Worm (Caenorhabditis elegans) whole organism, late embryonic: ENCODE data around the gene dyf-6.
A peak's percentile ranks its signal among the peaks of the same experiment; 100 is the strongest.

ENCODE experiments used
- C08G9.2 ChIP-seq: sonication (generic microtip); optimal IDR thresholded peaks from 2 replicates; lab custom pipeline; 2016; ENCODE audit warnings: mild to moderate bottlenecking, missing genetic modification characterization, moderate library complexity, missing compliant biosample characterization
- F13H6.1 ChIP-seq: sonication (generic microtip); optimal IDR thresholded peaks from 2 replicates; lab custom pipeline; 2016; ENCODE audit warnings: missing genetic modification characterization, missing compliant biosample characterization
- K02D7.2 ChIP-seq: sonication (generic microtip); optimal IDR thresholded peaks from 2 replicates; lab custom pipeline; 2017; ENCODE audit warnings: mild to moderate bottlenecking, missing genetic modification characterization, missing compliant biosample characterization
- K09A11.1 ChIP-seq: sonication (generic microtip); optimal IDR thresholded peaks from 2 replicates; lab custom pipeline; 2017; ENCODE audit warnings: antibody characterized with exemption, mild to moderate bottlenecking, missing genetic modification characterization, missing compliant biosample characterization; ENCODE audit not compliant: insufficient read depth
- T23F11.4 ChIP-seq: fragments of 200-800 bp; sonication (Bioruptor generic); optimal IDR thresholded peaks from 2 replicates; lab custom pipeline; 2018; ENCODE audit warnings: mild to moderate bottlenecking, missing genetic modification characterization, missing compliant biosample characterization
- ahr-1 ChIP-seq: sonication (generic microtip); optimal IDR thresholded peaks from 2 replicates; lab custom pipeline; 2016; ENCODE audit warnings: missing genetic modification characterization, missing compliant biosample characterization
- ama-1 ChIP-seq: fragments of 150-350 bp; optimal IDR thresholded peaks from 2 replicates; lab custom pipeline; 2014
- ceh-14 ChIP-seq: sonication (generic microtip); optimal IDR thresholded peaks from 2 replicates; lab custom pipeline; 2016; ENCODE audit warnings: missing genotype, missing genetic modification characterization, missing compliant biosample characterization
- ceh-18 ChIP-seq: sonication (generic microtip); optimal IDR thresholded peaks from 2 replicates; lab custom pipeline; 2016; ENCODE audit warnings: missing genetic modification characterization, missing compliant biosample characterization
- ceh-2 ChIP-seq: sonication (generic microtip); optimal IDR thresholded peaks from 2 replicates; lab custom pipeline; 2016; ENCODE audit warnings: missing genotype, missing genetic modification characterization, missing compliant biosample characterization
- ceh-31 ChIP-seq: sonication (generic microtip); optimal IDR thresholded peaks from 2 replicates; lab custom pipeline; 2016; ENCODE audit warnings: missing genetic modification characterization, missing compliant biosample characterization
- ceh-45 ChIP-seq: fragments of 200-800 bp; sonication (Bioruptor generic); IDR thresholded peaks from 2 replicates; pipeline ENCODE4 v1.3.6; 2022; ENCODE audit warnings: missing genetic modification reagents, missing genetic modification characterization, missing compliant biosample characterization
- ceh-6 ChIP-seq: fragments of 200-800 bp; sonication (Bioruptor generic); optimal IDR thresholded peaks from 2 replicates; lab custom pipeline; 2018; ENCODE audit warnings: mild to moderate bottlenecking, missing genetic modification characterization, missing compliant biosample characterization
- ceh-9 ChIP-seq: sonication (generic microtip); optimal IDR thresholded peaks from 2 replicates; lab custom pipeline; 2016; ENCODE audit warnings: mild to moderate bottlenecking, missing genetic modification characterization, inconsistent platforms, missing compliant biosample characterization
- che-1 ChIP-seq: sonication (generic microtip); optimal IDR thresholded peaks from 2 replicates; lab custom pipeline; 2016; ENCODE audit warnings: mild to moderate bottlenecking, missing genetic modification characterization, missing compliant biosample characterization
- dmd-4 ChIP-seq: sonication (generic microtip); optimal IDR thresholded peaks from 2 replicates; lab custom pipeline; 2016; ENCODE audit warnings: borderline replicate concordance, missing genetic modification characterization, missing compliant biosample characterization
- elt-2 ChIP-seq: sonication (generic microtip); optimal IDR thresholded peaks from 2 replicates; lab custom pipeline; 2016; ENCODE audit warnings: missing genetic modification reagents, missing genetic modification characterization, missing compliant biosample characterization
- elt-4 ChIP-seq: sonication (generic microtip); optimal IDR thresholded peaks from 2 replicates; lab custom pipeline; 2016; ENCODE audit warnings: missing genetic modification characterization, missing compliant biosample characterization
- ets-4 ChIP-seq: sonication (generic microtip); optimal IDR thresholded peaks from 2 replicates; lab custom pipeline; 2016; ENCODE audit warnings: missing genetic modification characterization, missing compliant biosample characterization
- eyg-1 ChIP-seq: sonication (generic microtip); optimal IDR thresholded peaks from 2 replicates; lab custom pipeline; 2016; ENCODE audit warnings: missing genotype, missing genetic modification characterization, missing compliant biosample characterization
- fkh-10 ChIP-seq: fragments of 150-350 bp; optimal IDR thresholded peaks from 2 replicates; lab custom pipeline; 2014; ENCODE audit warnings: missing biosample characterization, missing genetic modification reagents, missing genetic modification characterization
- fkh-6 ChIP-seq: sonication (generic microtip); optimal IDR thresholded peaks from 2 replicates; lab custom pipeline; 2016; ENCODE audit warnings: missing genetic modification characterization, missing compliant biosample characterization
- gmeb-2 ChIP-seq: sonication (generic microtip); optimal IDR thresholded peaks from 2 replicates; lab custom pipeline; 2016; ENCODE audit warnings: missing genetic modification characterization, inconsistent platforms, missing compliant biosample characterization
- hlh-13 ChIP-seq: fragments of 200-800 bp; sonication (Bioruptor generic); optimal IDR thresholded peaks from 2 replicates; lab custom pipeline; 2018; ENCODE audit warnings: mild to moderate bottlenecking, missing genetic modification characterization, missing compliant biosample characterization
- hlh-15 ChIP-seq: sonication (generic microtip); optimal IDR thresholded peaks from 2 replicates; lab custom pipeline; 2016; ENCODE audit warnings: missing genetic modification characterization, missing compliant biosample characterization
- hlh-30 ChIP-seq: sonication (generic microtip); optimal IDR thresholded peaks from 2 replicates; lab custom pipeline; 2017; ENCODE audit warnings: antibody characterized with exemption, missing genetic modification characterization, missing compliant biosample characterization; ENCODE audit not compliant: insufficient read depth
- hlh-6 ChIP-seq: sonication (generic microtip); optimal IDR thresholded peaks from 2 replicates; lab custom pipeline; 2016; ENCODE audit warnings: missing genotype, missing genetic modification characterization, missing compliant biosample characterization
- lim-6 ChIP-seq: sonication (generic microtip); optimal IDR thresholded peaks from 2 replicates; lab custom pipeline; 2016; ENCODE audit warnings: missing genetic modification characterization, missing compliant biosample characterization
- lin-11 ChIP-seq: fragments of 200-800 bp; sonication (Bioruptor generic); optimal IDR thresholded peaks from 2 replicates; lab custom pipeline; 2018; ENCODE audit warnings: mild to moderate bottlenecking, missing genetic modification characterization, missing compliant biosample characterization
- mec-3 ChIP-seq: sonication (generic microtip); optimal IDR thresholded peaks from 2 replicates; lab custom pipeline; 2016; ENCODE audit warnings: borderline replicate concordance, missing genetic modification characterization, missing compliant biosample characterization
- nfya-1 ChIP-seq: sonication (generic microtip); optimal IDR thresholded peaks from 2 replicates; lab custom pipeline; 2017; ENCODE audit warnings: missing genetic modification characterization, mild to moderate bottlenecking, missing compliant biosample characterization, antibody characterized with exemption, moderate library complexity
- nhr-232 ChIP-seq: sonication (generic microtip); optimal IDR thresholded peaks from 2 replicates; lab custom pipeline; 2016; ENCODE audit warnings: missing genetic modification characterization, missing compliant biosample characterization
- odd-2 ChIP-seq: sonication (generic microtip); optimal IDR thresholded peaks from 2 replicates; lab custom pipeline; 2017; ENCODE audit warnings: antibody characterized with exemption, mild to moderate bottlenecking, missing genetic modification characterization, missing compliant biosample characterization
- pha-2 ChIP-seq: sonication (generic microtip); optimal IDR thresholded peaks from 2 replicates; lab custom pipeline; 2017; ENCODE audit warnings: mild to moderate bottlenecking, missing genetic modification characterization, missing compliant biosample characterization
- pqm-1 ChIP-seq: sonication (generic microtip); optimal IDR thresholded peaks from 2 replicates; lab custom pipeline; 2016; ENCODE audit warnings: missing genetic modification characterization, missing compliant biosample characterization
- pros-1 ChIP-seq: fragments of 150-350 bp; optimal IDR thresholded peaks from 2 replicates; lab custom pipeline; 2014; ENCODE audit warnings: missing biosample characterization, missing genetic modification reagents, missing genetic modification characterization
- rnt-1 ChIP-seq: sonication (generic microtip); optimal IDR thresholded peaks from 2 replicates; lab custom pipeline; 2016; ENCODE audit warnings: missing genetic modification characterization, missing compliant biosample characterization
- sdc-2 ChIP-seq: sonication (generic microtip); optimal IDR thresholded peaks from 2 replicates; lab custom pipeline; 2016; ENCODE audit warnings: missing genotype, missing genetic modification characterization, missing compliant biosample characterization
- sox-2 ChIP-seq: fragments of 200-800 bp; sonication (Bioruptor generic); IDR thresholded peaks from 2 replicates; pipeline ENCODE4 v1.3.6; 2022; ENCODE audit warnings: missing genetic modification reagents, missing genetic modification characterization, missing compliant biosample characterization
- syd-9 ChIP-seq: sonication (generic microtip); optimal IDR thresholded peaks from 2 replicates; lab custom pipeline; 2016; ENCODE audit warnings: mild to moderate bottlenecking, missing genetic modification characterization, moderate library complexity, missing compliant biosample characterization
- tbx-2 ChIP-seq: sonication (generic microtip); optimal IDR thresholded peaks from 2 replicates; lab custom pipeline; 2016; ENCODE audit warnings: missing genetic modification characterization, missing compliant biosample characterization
- tbx-7 ChIP-seq: sonication (generic microtip); optimal IDR thresholded peaks from 2 replicates; lab custom pipeline; 2016; ENCODE audit warnings: missing genotype, missing genetic modification characterization, missing compliant biosample characterization
- ttx-3 ChIP-seq: sonication (generic microtip); optimal IDR thresholded peaks from 2 replicates; lab custom pipeline; 2016; ENCODE audit warnings: missing genetic modification reagents, missing genetic modification characterization, missing compliant biosample characterization
- unc-55 ChIP-seq: sonication (generic microtip); optimal IDR thresholded peaks from 2 replicates; lab custom pipeline; 2017; ENCODE audit warnings: missing biosample characterization, missing genetic modification reagents, missing genetic modification characterization
- ztf-16 ChIP-seq: sonication (generic microtip); optimal IDR thresholded peaks from 2 replicates; lab custom pipeline; 2017; ENCODE audit warnings: missing genetic modification characterization, missing compliant biosample characterization

The dyf-6 gene

ce11 chrX:10391174-10391573 is 4.9 kb upstream of the dyf-6 start:
- TF ChIP-seq lim-6 (tag; lab: Kevin White, UChicago) (no peak), nfya-1 (tag; lab: Kevin White, UChicago) (peak; percentile 34), hlh-30 (no peak), sdc-2 (peak; percentile 14), hlh-6 (tag; lab: Kevin White, UChicago) (no peak), ceh-2 (tag; lab: Kevin White, UChicago) (no peak), unc-55 (GFP tag; lab: Kevin White, UChicago) (peak; percentile 10), odd-2 (tag; lab: Kevin White, UChicago) (no peak), tbx-2 (tag; lab: Kevin White, UChicago) (peak; percentile 31), ceh-18 (no peak)

DNA sequence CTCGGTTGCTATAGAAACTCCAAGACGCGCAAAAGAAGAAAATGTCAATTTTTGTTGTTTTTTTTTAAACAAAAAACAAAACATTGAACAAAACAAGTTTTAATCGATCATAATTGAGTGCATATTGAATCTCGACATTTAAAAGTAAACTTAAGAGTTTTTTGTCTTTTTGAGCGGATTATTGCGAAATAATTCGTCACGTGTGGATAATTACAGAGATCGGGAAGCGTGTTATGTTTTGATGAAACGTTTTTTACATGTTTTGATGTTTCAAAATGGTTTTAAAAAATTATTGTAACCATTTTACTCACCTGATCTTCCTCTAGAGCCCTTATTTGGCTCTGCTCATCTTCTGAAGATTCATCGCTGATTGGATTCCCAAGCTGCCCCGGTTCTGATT is 307 bp downstream of the dyf-6 start:
- TF ChIP-seq che-1 (tag; lab: Kevin White, UChicago) (no peak), rnt-1 (tag; lab: Kevin White, UChicago) (no peak), pha-2 (tag; lab: Kevin White, UChicago) (no peak), lim-6 (tag; lab: Kevin White, UChicago) (no peak), tbx-2 (tag; lab: Kevin White, UChicago) (no peak), syd-9 (no peak), mec-3 (tag; lab: Kevin White, UChicago) (no peak), ceh-9 (tag; lab: Kevin White, UChicago) (no peak), ceh-6 (no peak), dmd-4 (tag; lab: Kevin White, UChicago) (no peak), nhr-232 (no peak), ahr-1 (tag; lab: Kevin White, UChicago) (no peak), lin-11 (tag; lab: Kevin White, UChicago) (no peak), pros-1 (no peak), C08G9.2 (tag; lab: Kevin White, UChicago) (no peak), ztf-16 (tag; lab: Kevin White, UChicago) (no peak), ceh-45 (GFP tag; lab: Robert Waterston, UW) (no peak), F13H6.1 (tag; lab: Kevin White, UChicago) (no peak)

- TF ChIP-seq fkh-10 (GFP tag; lab: Kevin White, UChicago) (no peak), sox-2 (GFP tag; lab: Robert Waterston, UW) (no peak), dmd-4 (tag; lab: Kevin White, UChicago) (no peak), gmeb-2 (tag; lab: Kevin White, UChicago) (no peak), ceh-9 (tag; lab: Kevin White, UChicago) (no peak), lim-6 (tag; lab: Kevin White, UChicago) (no peak), fkh-6 (tag; lab: Kevin White, UChicago) (no peak), ets-4 (tag; lab: Kevin White, UChicago) (no peak), ttx-3 (tag; lab: Kevin White, UChicago) (no peak), tbx-7 (tag; lab: Kevin White, UChicago) (no peak), elt-4 (tag; lab: Kevin White, UChicago) (no peak), elt-2 (tag; lab: Kevin White, UChicago) (no peak)
Observed at ce11 chrX:10379678-10380077, 6.6 kb downstream of the dyf-6 start, which contains the start of gene rme-4. rme-4 (minus strand) TSS chrX:10379845.

DNA sequence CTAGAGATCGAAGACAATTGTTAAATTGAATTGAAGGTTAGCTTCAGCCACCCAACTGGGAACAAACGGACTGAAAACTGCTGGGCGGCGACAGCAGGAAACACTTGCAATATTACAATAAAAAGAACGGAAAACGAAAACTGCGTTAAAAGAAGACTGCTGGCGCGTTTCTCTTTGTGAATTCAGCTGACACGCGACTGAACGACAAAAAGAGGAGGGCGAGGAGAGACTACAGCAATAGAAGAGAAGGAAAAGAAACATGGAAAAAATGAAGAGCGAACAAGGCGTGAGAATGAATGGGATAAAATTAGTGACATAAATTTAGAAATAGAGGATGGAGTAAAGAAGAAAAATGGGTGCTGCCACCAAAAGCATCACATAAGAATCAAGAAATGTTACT is 8.6 kb downstream of the dyf-6 start:
- TF ChIP-seq ceh-18 = peak; percentile 86
- peak; percentile 83 for TF ChIP-seq hlh-30
- TF ChIP-seq tbx-2 (tag; lab: Kevin White, UChicago) = peak; percentile 72
- TF ChIP-seq ceh-45 (GFP tag; lab: Robert Waterston, UW) = 0 out of 2 replicates have a peak, but pooled peaks have one; percentile 6
- TF ChIP-seq che-1 (tag; lab: Kevin White, UChicago) = peak; percentile 19
- peak; percentile 11 for TF ChIP-seq ceh-6
- peak; percentile 44 for TF ChIP-seq rnt-1 (tag; lab: Kevin White, UChicago)
- TF ChIP-seq hlh-13 (GFP tag; lab: Kevin White, UChicago) = no peak
- TF ChIP-seq pros-1 = peak; percentile 40
- no peak for TF ChIP-seq eyg-1
- peak; percentile 27 for TF ChIP-seq ceh-2 (tag; lab: Kevin White, UChicago)
- no peak for TF ChIP-seq pqm-1 (tag; lab: Kevin White, UChicago)
- TF ChIP-seq ceh-31 (tag; lab: Kevin White, UChicago) = peak; percentile 81
- peak; percentile 15 for TF ChIP-seq lin-11 (tag; lab: Kevin White, UChicago)
- no peak for TF ChIP-seq K02D7.2 (tag; lab: Kevin White, UChicago)
- no peak for TF ChIP-seq ama-1 (lab: Kevin White, UChicago)
- TF ChIP-seq unc-55 (GFP tag; lab: Kevin White, UChicago) = no peak
- TF ChIP-seq fkh-6 (tag; lab: Kevin White, UChicago) = peak; percentile 24
- TF ChIP-seq C08G9.2 (tag; lab: Kevin White, UChicago) = peak; percentile 34
- TF ChIP-seq K09A11.1 (tag; lab: Kevin White, UChicago) = peak; percentile 18
- no peak for TF ChIP-seq hlh-15
- peak; percentile 76 for TF ChIP-seq nfya-1 (tag; lab: Kevin White, UChicago)
- TF ChIP-seq ceh-14 = no peak
- TF ChIP-seq T23F11.4 (GFP tag; lab: Kevin White, UChicago) = no peak
